Worm (Caenorhabditis elegans): Measurements from ENCODE around the gene R07G3.8.

ce11 chrII:7624995-7625394 lies 4.7 kb upstream of the R07G3.8 start:
- TF ChIP-seq dao-5 (tag; optimal IDR thresholded peaks at IDR 0.05), result no peak
- TF ChIP-seq him-1 (tag; optimal IDR thresholded peaks at IDR 0.05), result no peak
- no peak for TF ChIP-seq W03F9.2 (tag; optimal IDR thresholded peaks at IDR 0.05)
